Fruit fly (Drosophila melanogaster) whole organism, embryonic: Measurements from ENCODE around the gene CG6225.

Experiments
- ATbp ChIP-seq: fragments of 200-800 bp; sonication (Bioruptor generic); optimal IDR thresholded peaks from 2 replicates; lab custom pipeline; 2017; ENCODE audit warnings: missing biosample characterization, mild to moderate bottlenecking, missing genetic modification characterization, missing genetic modification reagents
- B-H2 ChIP-seq: fragments of 200-800 bp; sonication (Bioruptor generic); optimal IDR thresholded peaks from 2 replicates; lab custom pipeline; 2018; ENCODE audit warnings: missing biosample characterization, mild to moderate bottlenecking, missing genetic modification characterization
- Bgb ChIP-seq: fragments of 200-800 bp; sonication (Bioruptor generic); IDR thresholded peaks from 2 replicates; pipeline ENCODE4 v1.3.6; 2022; ENCODE audit warnings: missing biosample characterization, missing genetic modification characterization; ENCODE audit not compliant: partially characterized antibody
- Bteb2 ChIP-seq: fragments of 200-800 bp; sonication (Bioruptor generic); optimal IDR thresholded peaks from 2 replicates; lab custom pipeline; 2016; ENCODE audit warnings: missing biosample characterization, missing genetic modification characterization
- CG10267 ChIP-seq: fragments of 200-800 bp; sonication (Bioruptor generic); optimal IDR thresholded peaks from 2 replicates; lab custom pipeline; 2018; ENCODE audit warnings: missing biosample characterization, mild to moderate bottlenecking, missing genetic modification characterization, moderate library complexity
- CG12236 ChIP-seq: fragments of 200-800 bp; sonication (Bioruptor generic); optimal IDR thresholded peaks from 2 replicates; lab custom pipeline; 2016; ENCODE audit warnings: missing biosample characterization, missing genetic modification characterization
- CG14050 ChIP-seq: fragments of 200-800 bp; sonication (Bioruptor generic); IDR thresholded peaks from 3 replicates; pipeline ENCODE4 v1.3.6; 2022; ENCODE audit warnings: missing biosample characterization, missing genetic modification characterization
- CG15479 ChIP-seq: fragments of 200-800 bp; sonication (Bioruptor generic); optimal IDR thresholded peaks from 3 replicates; lab custom pipeline; 2019; ENCODE audit warnings: missing biosample characterization, mild to moderate bottlenecking, missing genetic modification characterization, moderate library complexity
- CG17385 ChIP-seq: fragments of 200-800 bp; sonication (Bioruptor generic); optimal IDR thresholded peaks from 3 replicates; lab custom pipeline; 2018; ENCODE audit warnings: missing biosample characterization, mild to moderate bottlenecking, missing genetic modification characterization
- CG17912 ChIP-seq: fragments of 200-800 bp; sonication (Bioruptor generic); optimal IDR thresholded peaks from 2 replicates; lab custom pipeline; 2018; ENCODE audit warnings: missing biosample characterization, mild to moderate bottlenecking, missing genetic modification characterization
- CG2199 ChIP-seq: fragments of 200-800 bp; sonication (Bioruptor generic); IDR thresholded peaks from 3 replicates; pipeline ENCODE4 v1.3.6; 2022; ENCODE audit warnings: missing biosample characterization, missing genetic modification characterization
- CG33213 ChIP-seq: fragments of 200-800 bp; sonication (Bioruptor generic); optimal IDR thresholded peaks from 3 replicates; lab custom pipeline; 2016; ENCODE audit warnings: missing biosample characterization, missing genetic modification characterization
- CG33557 ChIP-seq: fragments of 200-800 bp; sonication (Bioruptor generic); optimal IDR thresholded peaks from 2 replicates; lab custom pipeline; 2019; ENCODE audit warnings: missing biosample characterization, mild to moderate bottlenecking, missing genetic modification characterization, moderate library complexity
- CG3726 ChIP-seq: fragments of 200-800 bp; sonication (Bioruptor generic); IDR thresholded peaks from 3 replicates; pipeline ENCODE4, ENCODE4 v1.3.6; 2022; ENCODE audit warnings: missing biosample characterization, missing genetic modification characterization
- CG3838 ChIP-seq: fragments of 200-800 bp; sonication (Bioruptor generic); optimal IDR thresholded peaks from 3 replicates; lab custom pipeline; 2016; ENCODE audit warnings: missing biosample characterization, missing genetic modification characterization
- CG6765 ChIP-seq: fragments of 200-800 bp; sonication (Bioruptor generic); optimal IDR thresholded peaks from 3 replicates; lab custom pipeline; 2017; ENCODE audit warnings: missing biosample characterization, mild to moderate bottlenecking, missing genetic modification characterization
- CG7372 ChIP-seq: fragments of 200-800 bp; sonication (Bioruptor generic); IDR thresholded peaks from 2 replicates; pipeline ENCODE4 v1.3.6; 2022; ENCODE audit warnings: missing biosample characterization, missing genetic modification characterization
- CG7928 ChIP-seq: fragments of 200-800 bp; sonication (Bioruptor generic); optimal IDR thresholded peaks from 2 replicates; lab custom pipeline; 2017; ENCODE audit warnings: missing biosample characterization, mild to moderate bottlenecking, missing genetic modification characterization
- CG8765 ChIP-seq: fragments of 200-800 bp; sonication (Bioruptor generic); IDR thresholded peaks from 2 replicates; pipeline ENCODE4 v1.3.6; 2022; ENCODE audit warnings: missing biosample characterization, missing genetic modification characterization
- CG9876 ChIP-seq: fragments of 200-800 bp; sonication (Bioruptor generic); optimal IDR thresholded peaks from 2 replicates; lab custom pipeline; 2016; ENCODE audit warnings: missing biosample characterization, missing genetic modification characterization
- Dip2 ChIP-seq: fragments of 200-800 bp; sonication (Bioruptor generic); IDR thresholded peaks from 2 replicates; pipeline ENCODE4 v1.3.6; 2022; ENCODE audit warnings: missing biosample characterization, missing genetic modification characterization
- Elba2 ChIP-seq: fragments of 200-800 bp; sonication (Bioruptor generic); optimal IDR thresholded peaks from 3 replicates; lab custom pipeline; 2016; ENCODE audit warnings: missing biosample characterization, missing genetic modification characterization
- Ets65A ChIP-seq: fragments of 200-800 bp; sonication (Bioruptor generic); peaks from one replicate; lab custom pipeline; 2016; ENCODE audit warnings: missing biosample characterization, missing genetic modification characterization
- Hand ChIP-seq: fragments of 200-800 bp; sonication (Bioruptor generic); optimal IDR thresholded peaks from 2 replicates; lab custom pipeline; 2017; ENCODE audit warnings: mild to moderate bottlenecking, missing biosample characterization, missing genetic modification reagents, missing genetic modification characterization
- Hr39 ChIP-seq: fragments of >200 bp; optimal IDR thresholded peaks from 2 replicates; lab custom pipeline; 2017
- Mes4 ChIP-seq: fragments of 200-800 bp; sonication (Bioruptor generic); optimal IDR thresholded peaks from 2 replicates; lab custom pipeline; 2016; ENCODE audit warnings: missing biosample characterization, missing genetic modification characterization
- Mrtf ChIP-seq: fragments of 200-800 bp; sonication (Bioruptor generic); IDR thresholded peaks from 3 replicates; pipeline ENCODE4 v1.3.6; 2022; ENCODE audit warnings: missing biosample characterization, missing genetic modification characterization
- Pdp1 ChIP-seq, 2 experiments: fragments of 200-800 bp; sonication (Bioruptor generic); optimal IDR thresholded peaks; 3 replicates each; lab custom pipeline; 2016; ENCODE audit warnings: missing biosample characterization in 2 of 2, missing genetic modification characterization in 2 of 2, mild to moderate bottlenecking in 1 of 2, moderate library complexity in 1 of 2
- Poxn ChIP-seq: fragments of 200-800 bp; sonication (Bioruptor generic); IDR thresholded peaks from 2 replicates; pipeline ENCODE4 v1.3.6; 2022; ENCODE audit warnings: missing biosample characterization, missing genetic modification characterization
- Ptx1 ChIP-seq: fragments of 200-800 bp; sonication (Bioruptor generic); IDR thresholded peaks from 2 replicates; pipeline ENCODE4 v1.3.6; 2022; ENCODE audit warnings: missing biosample characterization, missing genetic modification characterization
- Sry-δ ChIP-seq: fragments of 200-800 bp; sonication (Bioruptor generic); optimal IDR thresholded peaks from 2 replicates; lab custom pipeline; 2016; ENCODE audit warnings: missing biosample characterization, missing genetic modification characterization
- Stat92E ChIP-seq, 3 experiments: fragments of >200 bp in 2 of 3; fragments of 200-800 bp in 1 of 3; sonication (Bioruptor generic) in 1 of 3; optimal IDR thresholded peaks; 2 replicates each; lab custom pipeline; 2017 to 2019; ENCODE audit warnings: missing biosample characterization in 3 of 3, missing genetic modification characterization in 3 of 3, mild to moderate bottlenecking in 1 of 3, moderate library complexity in 1 of 3
- Taf1 ChIP-seq: fragments of 200-800 bp; sonication (Bioruptor generic); IDR thresholded peaks from 2 replicates; pipeline ENCODE4 v1.3.6; 2022; ENCODE audit warnings: missing biosample characterization, missing genetic modification characterization
- abd-A ChIP-seq: fragments of 200-800 bp; sonication (Bioruptor generic); optimal IDR thresholded peaks from 3 replicates; lab custom pipeline; 2019; ENCODE audit warnings: missing biosample characterization, mild to moderate bottlenecking, missing genetic modification characterization, moderate library complexity
- cato ChIP-seq: fragments of 200-800 bp; sonication (Bioruptor generic); optimal IDR thresholded peaks from 2 replicates; lab custom pipeline; 2016; ENCODE audit warnings: missing biosample characterization, missing genetic modification characterization, borderline replicate concordance
- caup ChIP-seq: fragments of 200-800 bp; sonication (Bioruptor generic); optimal IDR thresholded peaks from 3 replicates; lab custom pipeline; 2017; ENCODE audit warnings: missing biosample characterization, mild to moderate bottlenecking, missing genetic modification characterization, moderate library complexity; ENCODE audit not compliant: severe bottlenecking
- chif ChIP-seq, 2 experiments: fragments of 200-800 bp; sonication (Bioruptor generic); optimal IDR thresholded peaks; 3 replicates each; lab custom pipeline; 2016; ENCODE audit warnings: missing biosample characterization in 2 of 2, missing genetic modification characterization in 2 of 2
- crc ChIP-seq: fragments of 200-800 bp; sonication (Bioruptor generic); optimal IDR thresholded peaks from 2 replicates; lab custom pipeline; 2016; ENCODE audit warnings: missing biosample characterization, missing genetic modification characterization
- disco-r ChIP-seq: fragments of 200-800 bp; sonication (Bioruptor generic); optimal IDR thresholded peaks from 2 replicates; lab custom pipeline; 2016; ENCODE audit warnings: missing biosample characterization, missing genetic modification characterization
- emc ChIP-seq: fragments of 200-800 bp; sonication (Bioruptor generic); optimal IDR thresholded peaks from 2 replicates; lab custom pipeline; 2016; ENCODE audit warnings: missing biosample characterization, missing genetic modification characterization
- esg ChIP-seq: fragments of 200-800 bp; sonication (Bioruptor generic); conservative IDR thresholded peaks from 2 replicates; pipeline ENCODE4 v1.3.6; 2022; ENCODE audit warnings: missing biosample characterization, missing genetic modification characterization
- gcm2 ChIP-seq: fragments of 200-800 bp; sonication (Bioruptor generic); optimal IDR thresholded peaks from 2 replicates; lab custom pipeline; 2016; ENCODE audit warnings: missing biosample characterization, missing genetic modification characterization
- gem ChIP-seq: fragments of 200-800 bp; sonication (Bioruptor generic); optimal IDR thresholded peaks from 2 replicates; lab custom pipeline; 2019; ENCODE audit warnings: missing biosample characterization, mild to moderate bottlenecking, missing genetic modification characterization, moderate library complexity
- jumu ChIP-seq: fragments of 200-800 bp; sonication (Bioruptor generic); optimal IDR thresholded peaks from 3 replicates; lab custom pipeline; 2016; ENCODE audit warnings: missing biosample characterization, missing genetic modification characterization
- mld ChIP-seq: fragments of 200-800 bp; sonication (Bioruptor generic); IDR thresholded peaks from 3 replicates; pipeline ENCODE4 v1.3.6; 2022; ENCODE audit warnings: missing biosample characterization, missing genetic modification characterization; ENCODE audit not compliant: partially characterized antibody
- pfk ChIP-seq: fragments of 200-800 bp; sonication (Bioruptor generic); optimal IDR thresholded peaks from 2 replicates; lab custom pipeline; 2018; ENCODE audit warnings: missing biosample characterization, mild to moderate bottlenecking, missing genetic modification characterization, moderate library complexity
- phol ChIP-seq: fragments of 200-800 bp; sonication (Bioruptor generic); optimal IDR thresholded peaks from 3 replicates; lab custom pipeline; 2018; ENCODE audit warnings: missing biosample characterization, mild to moderate bottlenecking, missing genetic modification characterization, moderate library complexity
- sens ChIP-seq: fragments of 200-800 bp; sonication (Bioruptor generic); peaks from one replicate; lab custom pipeline; 2016; ENCODE audit warnings: missing biosample characterization, missing genetic modification characterization
- seq ChIP-seq: fragments of 200-800 bp; sonication (Bioruptor generic); IDR thresholded peaks from 2 replicates; pipeline ENCODE4 v1.3.6; 2022; ENCODE audit warnings: missing biosample characterization, missing genetic modification characterization
- tll ChIP-seq, 2 experiments: fragments of 200-800 bp in 1 of 2; fragments of >200 bp in 1 of 2; sonication (Bioruptor generic) in 1 of 2; optimal IDR thresholded peaks; 2 replicates each; lab custom pipeline; 2017 to 2019; ENCODE audit warnings: missing biosample characterization in 2 of 2, missing genetic modification characterization in 2 of 2, mild to moderate bottlenecking in 1 of 2, moderate library complexity in 1 of 2
- zf30C ChIP-seq: fragments of 200-800 bp; sonication (Bioruptor generic); optimal IDR thresholded peaks from 3 replicates; lab custom pipeline; 2018; ENCODE audit warnings: missing biosample characterization, mild to moderate bottlenecking, missing genetic modification characterization

CG6225 gene

dm6 chr3R:12697571-12698039 lies 43.2 kb downstream of the CG6225 start (continued):
- TF ChIP-seq Ptx1 (GFP tag; lab: Robert Waterston, UW) (no peak), Elba2 (no peak), CG12236 (GFP tag; lab: Kevin White, UChicago) (no peak), Poxn (no peak), Hand (GFP tag; lab: Kevin White, UChicago) (no peak), CG15479 (GFP tag; lab: Kevin White, UChicago) (no peak), CG8765 (GFP tag; lab: Robert Waterston, UW) (no peak), Sry-δ (GFP tag; lab: Kevin White, UChicago) (peak; percentile 57), CG33213 (GFP tag; lab: Kevin White, UChicago) (peak; percentile 32), CG17385 (no peak), CG6765 (GFP tag; lab: Kevin White, UChicago) (no peak), Dip2 (GFP tag; lab: Robert Waterston, UW) (no peak), Taf1 (GFP tag; lab: Robert Waterston, UW) (no peak), CG9876 (no peak), caup (GFP tag; lab: Kevin White, UChicago) (peak; percentile 41), abd-A (tag; lab: Kevin White, UChicago) (no peak), CG17912 (GFP tag; lab: Kevin White, UChicago) (no peak), disco-r (GFP tag; lab: Kevin White, UChicago) (no peak), gem (tag; lab: Kevin White, UChicago) (no peak), Stat92E (GFP tag; optimal IDR thresholded peaks at IDR 0.05; lab: Kevin White, UChicago) (peak in 1 of 3 experiments; percentile 51), CG14050 (no peak), CG3726 (GFP tag; lab: Robert Waterston, UW) (no peak), B-H2 (GFP tag; lab: Kevin White, UChicago) (no peak), Mes4 (GFP tag; lab: Kevin White, UChicago) (no peak), tll (GFP tag; optimal IDR thresholded peaks at IDR 0.05; lab: Kevin White, UChicago) (peak in 1 of 2 experiments; percentile 2), zf30C (no peak), CG2199 (GFP tag; lab: Robert Waterston, UW) (no peak), Hr39 (lab: Kevin White, UChicago) (no peak), gcm2 (GFP tag; lab: Kevin White, UChicago) (no peak), seq (GFP tag; lab: Robert Waterston, UW) (no peak), CG3838 (GFP tag; lab: Kevin White, UChicago) (no peak), cato (GFP tag; lab: Kevin White, UChicago) (no peak), mld (no peak), Ets65A (GFP tag; lab: Kevin White, UChicago) (peak; percentile 25), CG7372 (peak; percentile 53; the same call in 1 of the 2 replicates), sens (peak; percentile 76), CG10267 (peak; percentile 59), CG33557 (GFP tag; lab: Kevin White, UChicago) (no peak), jumu (GFP tag; lab: Kevin White, UChicago) (no peak), Mrtf (GFP tag; lab: Robert Waterston, UW) (no peak), CG7928 (GFP tag; lab: Kevin White, UChicago) (no peak), chif (GFP tag; optimal IDR thresholded peaks at IDR 0.05; lab: Kevin White, UChicago) (no peak), Bgb (peak; percentile 37; the same call in 1 of the 2 replicates), emc (GFP tag; lab: Kevin White, UChicago) (no peak), pfk (no peak), Bteb2 (no peak), crc (GFP tag; lab: Kevin White, UChicago) (no peak), ATbp (GFP tag; lab: Kevin White, UChicago) (no peak), esg (GFP tag; lab: Robert Waterston, UW) (no peak), Pdp1 (GFP tag; optimal IDR thresholded peaks at IDR 0.05; lab: Kevin White, UChicago) (peak in 1 of 2 experiments; percentile 50), phol (tag; lab: Kevin White, UChicago) (peak; percentile 40)
